Worm (Caenorhabditis elegans): ENCODE data around the gene dhs-18.

- TF ChIP-seq W03F9.2 (tag; optimal IDR thresholded peaks at IDR 0.05) (no peak), him-1 (tag; optimal IDR thresholded peaks at IDR 0.05) (no peak), dao-5 (tag; optimal IDR thresholded peaks at IDR 0.05) (no peak)
These were observed 5.3 kb upstream of the dhs-18 start, which contains the start of gene T04C12.33 for ce11 chrV:11051921-11052320.
